Fruit fly (Drosophila melanogaster) whole organism, prepupa: ENCODE measurements around the gene CG2059.
A peak's percentile ranks its signal among the peaks of the same experiment; 100 is the strongest.

ENCODE experiments used
- Blimp-1 ChIP-seq: fragments of 200-800 bp; sonication (Bioruptor generic); optimal IDR thresholded peaks from 3 replicates; lab custom pipeline; 2017; ENCODE audit warnings: missing biosample characterization, missing genetic modification characterization, mild to moderate bottlenecking, moderate library complexity, missing genetic modification reagents
- CG10631 ChIP-seq: fragments of 200-800 bp; sonication (Bioruptor generic); optimal IDR thresholded peaks from 2 replicates; lab custom pipeline; 2016; ENCODE audit warnings: missing biosample characterization, missing genetic modification characterization
- CG11294 ChIP-seq: fragments of 200-800 bp; sonication (Bioruptor generic); IDR thresholded peaks from 2 replicates; pipeline ENCODE4 v1.3.6; 2022; ENCODE audit warnings: missing biosample characterization, missing genetic modification characterization
- CG11762 ChIP-seq: fragments of 200-800 bp; sonication (Bioruptor generic); optimal IDR thresholded peaks from 3 replicates; lab custom pipeline; 2016; ENCODE audit warnings: missing biosample characterization, missing genetic modification characterization; ENCODE audit not compliant: insufficient read depth
- CG15336 ChIP-seq: fragments of 200-800 bp; sonication (Bioruptor generic); IDR thresholded peaks from 2 replicates; pipeline ENCODE4 v1.3.6; 2022; ENCODE audit warnings: missing biosample characterization, missing genetic modification characterization
- CG3032 ChIP-seq: fragments of 200-800 bp; optimal IDR thresholded peaks from 2 replicates; lab custom pipeline; 2019; ENCODE audit warnings: missing biosample characterization, mild to moderate bottlenecking, missing genetic modification characterization, moderate library complexity
- CG32006 ChIP-seq: fragments of 200-800 bp; sonication (Bioruptor generic); optimal IDR thresholded peaks from 3 replicates; lab custom pipeline; 2017; ENCODE audit warnings: missing biosample characterization, mild to moderate bottlenecking, missing genetic modification characterization
- CG34406 ChIP-seq: fragments of 200-800 bp; sonication (Bioruptor generic); optimal IDR thresholded peaks from 3 replicates; lab custom pipeline; 2016; ENCODE audit warnings: missing biosample characterization, missing genetic modification characterization
- CG4318 ChIP-seq: fragments of 200-800 bp; sonication (Bioruptor generic); optimal IDR thresholded peaks from 3 replicates; lab custom pipeline; 2017; ENCODE audit warnings: missing biosample characterization, mild to moderate bottlenecking, missing genetic modification characterization
- CG6163 ChIP-seq: fragments of 200-800 bp; sonication (Bioruptor generic); IDR thresholded peaks from 3 replicates; pipeline ENCODE4 v1.3.6; 2022; ENCODE audit warnings: missing biosample characterization, missing genetic modification characterization
- CG6276 ChIP-seq: fragments of 200-800 bp; sonication (Bioruptor generic); optimal IDR thresholded peaks from 2 replicates; lab custom pipeline; 2017; ENCODE audit warnings: missing biosample characterization, mild to moderate bottlenecking, missing genetic modification characterization
- CG6854 ChIP-seq: fragments of 200-800 bp; sonication (Bioruptor generic); optimal IDR thresholded peaks from 2 replicates; lab custom pipeline; 2017; ENCODE audit warnings: missing biosample characterization, mild to moderate bottlenecking, missing genetic modification characterization
- CG7368 ChIP-seq: fragments of 200-800 bp; sonication (Bioruptor generic); optimal IDR thresholded peaks from 3 replicates; lab custom pipeline; 2016; ENCODE audit warnings: missing biosample characterization, missing genetic modification characterization
- CG8119 ChIP-seq: fragments of 200-800 bp; sonication (Bioruptor generic); IDR thresholded peaks from 3 replicates; pipeline ENCODE4 v1.3.6; 2022; ENCODE audit warnings: missing biosample characterization, missing genetic modification characterization
- Eip78C ChIP-seq: fragments of 200-800 bp; sonication (Bioruptor generic); peaks from one replicate; lab custom pipeline; 2016; ENCODE audit warnings: missing biosample characterization, missing genetic modification characterization
- Ets96B ChIP-seq: fragments of 200-800 bp; optimal IDR thresholded peaks from 2 replicates; lab custom pipeline; 2019; ENCODE audit warnings: missing biosample characterization, mild to moderate bottlenecking, missing genetic modification characterization, moderate library complexity
- Gug ChIP-seq: fragments of 200-800 bp; sonication (Bioruptor generic); IDR thresholded peaks from 2 replicates; pipeline ENCODE4 v1.3.6; 2022; ENCODE audit warnings: missing biosample characterization, missing genetic modification characterization
- Hr39 ChIP-seq: fragments of 200-800 bp; sonication (Bioruptor generic); optimal IDR thresholded peaks from 2 replicates; lab custom pipeline; 2016; ENCODE audit warnings: missing biosample characterization, missing genetic modification characterization
- Hr4 ChIP-seq: fragments of 200-800 bp; sonication (Bioruptor generic); optimal IDR thresholded peaks from 3 replicates; lab custom pipeline; 2016; ENCODE audit warnings: missing biosample characterization, missing genetic modification characterization
- Lpt ChIP-seq: fragments of 200-800 bp; sonication (Bioruptor generic); optimal IDR thresholded peaks from 3 replicates; lab custom pipeline; 2016; ENCODE audit warnings: missing biosample characterization, missing genetic modification characterization
- Met ChIP-seq: fragments of 200-800 bp; sonication (Bioruptor generic); optimal IDR thresholded peaks from 3 replicates; lab custom pipeline; 2016; ENCODE audit warnings: missing biosample characterization, missing genetic modification characterization
- Sox15 ChIP-seq: fragments of 200-800 bp; sonication (Bioruptor generic); optimal IDR thresholded peaks from 3 replicates; lab custom pipeline; 2016; ENCODE audit warnings: missing biosample characterization, missing genetic modification characterization
- achi ChIP-seq: fragments of 200-800 bp; sonication (Bioruptor generic); optimal IDR thresholded peaks from 3 replicates; lab custom pipeline; 2016; ENCODE audit warnings: missing biosample characterization, missing genetic modification characterization
- cyc ChIP-seq: fragments of 200-800 bp; sonication (Bioruptor generic); optimal IDR thresholded peaks from 3 replicates; lab custom pipeline; 2016; ENCODE audit warnings: missing biosample characterization, missing genetic modification characterization
- dac ChIP-seq: fragments of 200-800 bp; sonication (Bioruptor generic); optimal IDR thresholded peaks from 2 replicates; lab custom pipeline; 2017; ENCODE audit warnings: missing biosample characterization, mild to moderate bottlenecking, missing genetic modification characterization
- eg ChIP-seq: fragments of 200-800 bp; sonication (Bioruptor generic); IDR thresholded peaks from 3 replicates; pipeline ENCODE4 v1.3.6; 2022; ENCODE audit warnings: missing biosample characterization, missing genetic modification characterization
- fd85E ChIP-seq: fragments of 200-800 bp; sonication (Bioruptor generic); optimal IDR thresholded peaks from 3 replicates; lab custom pipeline; 2016; ENCODE audit warnings: missing biosample characterization, missing genetic modification characterization
- fkh ChIP-seq: fragments of 200-800 bp; sonication (Bioruptor generic); optimal IDR thresholded peaks from 3 replicates; lab custom pipeline; 2017; ENCODE audit warnings: missing biosample characterization, mild to moderate bottlenecking, missing genetic modification characterization, moderate library complexity
- net ChIP-seq: fragments of 200-800 bp; sonication (Bioruptor generic); optimal IDR thresholded peaks from 3 replicates; lab custom pipeline; 2016; ENCODE audit warnings: missing biosample characterization, missing genetic modification characterization
- pdm3 ChIP-seq: fragments of 200-800 bp; sonication (Bioruptor generic); optimal IDR thresholded peaks from 3 replicates; lab custom pipeline; 2016; ENCODE audit warnings: missing biosample characterization, missing genetic modification characterization
- salr ChIP-seq, 2 experiments: fragments of 200-800 bp; sonication (Bioruptor generic); optimal IDR thresholded peaks; 3 replicates each; lab custom pipeline; 2016 to 2018; ENCODE audit warnings: missing biosample characterization in 2 of 2, missing genetic modification characterization in 2 of 2, mild to moderate bottlenecking in 1 of 2
- spab ChIP-seq: fragments of 200-800 bp; sonication (Bioruptor generic); optimal IDR thresholded peaks from 2 replicates; lab custom pipeline; 2017; ENCODE audit warnings: missing biosample characterization, mild to moderate bottlenecking, missing genetic modification characterization, missing genetic modification reagents
- ss ChIP-seq, 2 experiments: fragments of 200-800 bp; sonication (Bioruptor generic); optimal IDR thresholded peaks; 2 replicates in 1 of 2; 3 replicates in 1 of 2; lab custom pipeline; 2017 to 2018; ENCODE audit warnings: mild to moderate bottlenecking in 2 of 2, missing biosample characterization in 2 of 2, missing genetic modification characterization in 2 of 2, moderate library complexity in 1 of 2
- svp ChIP-seq: fragments of 200-800 bp; sonication (Bioruptor generic); peaks from one replicate; lab custom pipeline; 2016; ENCODE audit warnings: missing biosample characterization, missing genetic modification characterization

Gene CG2059

dm6 chrX:7308794-7309193 is 22.6 kb downstream of the CG2059 start:
- TF ChIP-seq spab (GFP tag; lab: Kevin White, UChicago) (no peak), ss (GFP tag; optimal IDR thresholded peaks at IDR 0.05; lab: Kevin White, UChicago) (no peak), CG34406 (no peak), CG3032 (tag; lab: Kevin White, UChicago) (no peak), Met (GFP tag; lab: Kevin White, UChicago) (no peak), Hr39 (no peak), dac (GFP tag; lab: Kevin White, UChicago) (no peak)
- TF ChIP-seq, all 60 proteins: peak for 0

dm6 chrX:7312406-7312805 is 26.2 kb downstream of the CG2059 start:
- no peak for TF ChIP-seq Ets96B
- TF ChIP-seq salr (GFP tag; optimal IDR thresholded peaks at IDR 0.05; lab: Kevin White, UChicago), result peak in 1 of 2 experiments; percentile 36
- TF ChIP-seq Gug (GFP tag; lab: Robert Waterston, UW), result 0 out of 2 replicates have a peak, but pooled peaks have one; percentile 29
- peak; percentile 38; the same call in 1 of the 3 replicates for TF ChIP-seq CG6163
- TF ChIP-seq net (GFP tag; lab: Kevin White, UChicago), result peak; percentile 21
- TF ChIP-seq Hr4 (GFP tag; lab: Kevin White, UChicago), result peak; percentile 45
- no peak for TF ChIP-seq CG4318
- peak; percentile 34 for TF ChIP-seq Lpt (GFP tag; lab: Kevin White, UChicago)
- TF ChIP-seq pdm3, result peak; percentile 17
- no peak for TF ChIP-seq fkh
- peak; percentile 9 for TF ChIP-seq CG6276
- peak; percentile 66 for TF ChIP-seq Eip78C
- TF ChIP-seq eg (GFP tag; lab: Robert Waterston, UW), result peak; percentile 63
- TF ChIP-seq CG7368 (GFP tag; lab: Kevin White, UChicago), result no peak
- TF ChIP-seq CG10631 (GFP tag; lab: Kevin White, UChicago), result peak; percentile 31
- peak; percentile 47; the same call in 2 of the 3 replicates for TF ChIP-seq CG8119 (GFP tag; lab: Robert Waterston, UW)
- peak; percentile 28 for TF ChIP-seq CG32006
- TF ChIP-seq CG15336, result peak; percentile 63
- no peak for TF ChIP-seq svp (GFP tag; lab: Kevin White, UChicago)
- TF ChIP-seq CG11294, result peak; percentile 41; the same call in 1 of the 2 replicates
- no peak for TF ChIP-seq Sox15 (GFP tag; lab: Kevin White, UChicago)
- TF ChIP-seq CG11762 (GFP tag; lab: Kevin White, UChicago), result no peak

dm6 chrX:7315925-7316650 is 29.9 kb downstream of the CG2059 start:
- TF ChIP-seq Eip78C, result peak; percentile 21
- no peak for TF ChIP-seq CG6854 (GFP tag; lab: Kevin White, UChicago)
- no peak for TF ChIP-seq net (GFP tag; lab: Kevin White, UChicago)
- no peak for TF ChIP-seq cyc (GFP tag; lab: Kevin White, UChicago)
- TF ChIP-seq Met (GFP tag; lab: Kevin White, UChicago), result no peak
- no peak for TF ChIP-seq Blimp-1 (GFP tag; lab: Kevin White, UChicago)
- no peak for TF ChIP-seq CG34406
- TF ChIP-seq achi, result no peak
- TF ChIP-seq svp (GFP tag; lab: Kevin White, UChicago), result peak; percentile 48
- no peak for TF ChIP-seq CG8119 (GFP tag; lab: Robert Waterston, UW)
- TF ChIP-seq fd85E (GFP tag; lab: Kevin White, UChicago), result no peak
- no peak for TF ChIP-seq Hr39
